Worm (Caenorhabditis elegans) whole organism, L2 larva: ENCODE measurements around the gene Y45G5AM.4.

Source experiments
- C34F6.9 ChIP-seq: fragments of 150-350 bp; optimal IDR thresholded peaks from 2 replicates; lab custom pipeline; 2014; ENCODE audit warnings: missing biosample characterization, missing genetic modification characterization
- F13H6.1 ChIP-seq: sonication (generic microtip); optimal IDR thresholded peaks from 2 replicates; lab custom pipeline; 2016; ENCODE audit warnings: missing genetic modification characterization, missing compliant biosample characterization
- Y55F3AM.14 ChIP-seq: fragments of 200-800 bp; sonication (Bioruptor generic); optimal IDR thresholded peaks from 2 replicates; lab custom pipeline; 2018; ENCODE audit warnings: mild to moderate bottlenecking, missing genetic modification characterization, missing compliant biosample characterization
- ZK546.5 ChIP-seq: sonication (generic microtip); optimal IDR thresholded peaks from 2 replicates; lab custom pipeline; 2017; ENCODE audit warnings: missing biosample characterization, missing genetic modification characterization
- alr-1 ChIP-seq: fragments of 150-350 bp; optimal IDR thresholded peaks from 2 replicates; lab custom pipeline; 2014; ENCODE audit warnings: missing biosample characterization, missing genetic modification characterization
- aly-2 ChIP-seq: fragments of 150-350 bp; optimal IDR thresholded peaks from 2 replicates; lab custom pipeline; 2014; ENCODE audit warnings: missing biosample characterization, missing genetic modification characterization
- blmp-1 ChIP-seq: sonication (generic microtip); optimal IDR thresholded peaks from 2 replicates; lab custom pipeline; 2017; ENCODE audit warnings: missing genetic modification characterization, mild to moderate bottlenecking, missing compliant biosample characterization, antibody characterized with exemption, moderate library complexity; ENCODE audit not compliant: insufficient read depth
- ceh-82 ChIP-seq: fragments of 150-350 bp; optimal IDR thresholded peaks from 2 replicates; lab custom pipeline; 2014; ENCODE audit warnings: missing biosample characterization, missing genetic modification characterization
- crh-2 ChIP-seq: sonication (generic microtip); optimal IDR thresholded peaks from 2 replicates; lab custom pipeline; 2017; ENCODE audit warnings: missing biosample characterization, missing genetic modification characterization
- egl-27 ChIP-seq: sonication (generic microtip); optimal IDR thresholded peaks from 3 replicates; lab custom pipeline; 2017; ENCODE audit warnings: missing biosample characterization, missing genetic modification reagents, missing genetic modification characterization
- elt-3 ChIP-seq: sonication (generic microtip); optimal IDR thresholded peaks from 2 replicates; lab custom pipeline; 2017; ENCODE audit warnings: missing biosample characterization, missing genetic modification characterization
- fos-1 ChIP-seq: fragments of 150-350 bp; optimal IDR thresholded peaks from 2 replicates; lab custom pipeline; 2014; ENCODE audit warnings: missing biosample characterization, missing genetic modification characterization
- gmeb-1 ChIP-seq: fragments of 150-350 bp; optimal IDR thresholded peaks from 2 replicates; lab custom pipeline; 2014; ENCODE audit warnings: missing biosample characterization, missing genetic modification characterization
- lin-11 ChIP-seq: fragments of 150-350 bp; sonication (generic microtip); optimal IDR thresholded peaks from 2 replicates; lab custom pipeline; 2014; ENCODE audit warnings: missing biosample characterization, missing genetic modification characterization, inconsistent platforms, mixed read lengths
- lin-13 ChIP-seq: fragments of 150-350 bp; optimal IDR thresholded peaks from 2 replicates; lab custom pipeline; 2014; ENCODE audit warnings: missing biosample characterization, missing genetic modification reagents, missing genetic modification characterization
- lsy-2 ChIP-seq, 2 experiments: fragments of 150-350 bp in 1 of 2; sonication (generic microtip) in 1 of 2; optimal IDR thresholded peaks; 2 replicates each; lab custom pipeline; 2014 to 2017; ENCODE audit warnings: missing biosample characterization in 2 of 2, missing genetic modification characterization in 2 of 2
- mab-5 ChIP-seq: fragments of 150-350 bp; optimal IDR thresholded peaks from 2 replicates; lab custom pipeline; 2014; ENCODE audit warnings: missing biosample characterization, missing genetic modification characterization
- mbf-1 ChIP-seq: sonication (generic microtip); optimal IDR thresholded peaks from 2 replicates; lab custom pipeline; 2017; ENCODE audit warnings: missing biosample characterization, missing genetic modification characterization
- mdl-1 ChIP-seq, 2 experiments: fragments of 150-350 bp in 1 of 2; sonication (generic microtip) in 1 of 2; optimal IDR thresholded peaks; 2 replicates each; lab custom pipeline; 2017; ENCODE audit warnings: missing biosample characterization in 2 of 2, missing genetic modification characterization in 2 of 2
- nhr-10 ChIP-seq: sonication (generic microtip); optimal IDR thresholded peaks from 2 replicates; lab custom pipeline; 2017; ENCODE audit warnings: missing biosample characterization, missing genetic modification characterization
- nhr-129 ChIP-seq: fragments of 150-350 bp; optimal IDR thresholded peaks from 2 replicates; lab custom pipeline; 2014; ENCODE audit warnings: missing biosample characterization, missing genetic modification characterization
- nhr-21 ChIP-seq: fragments of 150-350 bp; optimal IDR thresholded peaks from 2 replicates; lab custom pipeline; 2014; ENCODE audit warnings: missing biosample characterization, missing genetic modification characterization
- nhr-23 ChIP-seq: fragments of 150-350 bp; optimal IDR thresholded peaks from 2 replicates; lab custom pipeline; 2014; ENCODE audit warnings: missing biosample characterization, missing genetic modification reagents, missing genetic modification characterization
- nhr-25 ChIP-seq: fragments of 150-350 bp; sonication (generic microtip); optimal IDR thresholded peaks from 3 replicates; lab custom pipeline; 2014; ENCODE audit warnings: missing biosample characterization, missing genetic modification characterization
- nhr-6 ChIP-seq: fragments of 150-350 bp; optimal IDR thresholded peaks from 2 replicates; lab custom pipeline; 2014; ENCODE audit warnings: missing biosample characterization, missing genetic modification characterization
- nhr-77 ChIP-seq: fragments of 150-350 bp; optimal IDR thresholded peaks from 2 replicates; lab custom pipeline; 2014; ENCODE audit warnings: missing biosample characterization, missing genetic modification characterization
- peb-1 ChIP-seq: fragments of 150-350 bp; optimal IDR thresholded peaks from 2 replicates; lab custom pipeline; 2014; ENCODE audit warnings: missing biosample characterization, missing genetic modification characterization
- sem-4 ChIP-seq: fragments of 150-350 bp; optimal IDR thresholded peaks from 2 replicates; lab custom pipeline; 2014; ENCODE audit warnings: missing biosample characterization, missing genetic modification reagents, missing genetic modification characterization
- skn-1 ChIP-seq: sonication (generic microtip); optimal IDR thresholded peaks from 2 replicates; lab custom pipeline; 2017; ENCODE audit warnings: missing biosample characterization, missing genetic modification characterization
- sma-3 ChIP-seq: sonication (generic microtip); optimal IDR thresholded peaks from 2 replicates; lab custom pipeline; 2016; ENCODE audit warnings: missing genetic modification reagents, missing genetic modification characterization, missing compliant biosample characterization
- sma-9 ChIP-seq, 2 experiments: fragments of 150-350 bp in 1 of 2; sonication (generic microtip) in 1 of 2; optimal IDR thresholded peaks; 2 replicates each; lab custom pipeline; 2014 to 2016; ENCODE audit warnings: missing genetic modification characterization in 2 of 2, mild to moderate bottlenecking in 1 of 2, missing biosample characterization in 1 of 2, missing compliant biosample characterization in 1 of 2, missing genetic modification reagents in 1 of 2, moderate library complexity in 1 of 2
- unc-55 ChIP-seq: fragments of 150-350 bp; sonication (generic microtip); optimal IDR thresholded peaks from 3 replicates; lab custom pipeline; 2014; ENCODE audit warnings: missing biosample characterization, missing genetic modification reagents, missing genetic modification characterization
- zag-1 ChIP-seq: fragments of 150-350 bp; optimal IDR thresholded peaks from 2 replicates; lab custom pipeline; 2014; ENCODE audit warnings: missing biosample characterization, missing genetic modification characterization
- ztf-11 ChIP-seq: sonication (generic microtip); optimal IDR thresholded peaks from 2 replicates; lab custom pipeline; 2017; ENCODE audit warnings: missing biosample characterization, missing genetic modification characterization
- ztf-4 ChIP-seq: fragments of 150-350 bp; optimal IDR thresholded peaks from 2 replicates; lab custom pipeline; 2014; ENCODE audit warnings: missing biosample characterization, missing genetic modification characterization

Y45G5AM.4 gene

ce11 chrV:4122415-4122814 is 40.6 kb upstream of the Y45G5AM.4 start, which contains the start of gene phat-5:
TSS of gene phat-5 (minus strand) at chrV:4122515.
- TF ChIP-seq elt-3 (tag; lab: Kevin White, UChicago) (no peak), peb-1 (tag; lab: Kevin White, UChicago) (no peak), skn-1 (tag; lab: Kevin White, UChicago) (no peak), sma-9 (GFP tag; optimal IDR thresholded peaks at IDR 0.05; lab: Kevin White, UChicago) (no peak), sma-9 (tag; optimal IDR thresholded peaks at IDR 0.05; lab: Kevin White, UChicago) (no peak), ceh-82 (tag; lab: Kevin White, UChicago) (no peak), unc-55 (GFP tag; lab: Kevin White, UChicago) (no peak), nhr-10 (no peak)

- TF ChIP-seq unc-55 (GFP tag; lab: Kevin White, UChicago) (no peak), skn-1 (tag; lab: Kevin White, UChicago) (no peak), mbf-1 (no peak), ztf-4 (tag; lab: Kevin White, UChicago) (no peak), nhr-23 (tag; lab: Kevin White, UChicago) (no peak), sma-3 (GFP tag; lab: Kevin White, UChicago) (no peak), nhr-25 (tag; lab: Kevin White, UChicago) (no peak), mab-5 (no peak), lsy-2 (tag; optimal IDR thresholded peaks at IDR 0.05; lab: Kevin White, UChicago) (no peak), ZK546.5 (tag; lab: Kevin White, UChicago) (no peak)
- TF ChIP-seq, all 48 proteins: peak for 0
These were observed 37.4 kb upstream of the Y45G5AM.4 start, which contains the start of gene T05B4.12 for ce11 chrV:4125552-4126084. TSS of gene T05B4.12 (minus strand) at chrV:4126034.

- TF ChIP-seq aly-2 (no peak), fos-1 (no peak), sem-4 (no peak), crh-2 (tag; lab: Kevin White, UChicago) (no peak), nhr-23 (tag; lab: Kevin White, UChicago) (no peak), blmp-1 (tag; lab: Kevin White, UChicago) (no peak), Y55F3AM.14 (no peak), ztf-4 (tag; lab: Kevin White, UChicago) (no peak), gmeb-1 (tag; lab: Kevin White, UChicago) (no peak), lsy-2 (tag; optimal IDR thresholded peaks at IDR 0.05; lab: Kevin White, UChicago) (no peak), sma-9 (GFP tag; optimal IDR thresholded peaks at IDR 0.05; lab: Kevin White, UChicago) (no peak), sma-9 (tag; optimal IDR thresholded peaks at IDR 0.05; lab: Kevin White, UChicago) (no peak), lin-11 (no peak)
These were observed 35.6 kb upstream of the Y45G5AM.4 start, which contains the start of gene T05B4.13 for ce11 chrV:4127435-4127834. TSS of gene T05B4.13 (minus strand) at chrV:4127535.

ce11 chrV:4129604-4130003 is 33.4 kb upstream of the Y45G5AM.4 start, which contains the start of gene phat-4:
TSS of gene phat-4 (plus strand) at chrV:4129904.
- TF ChIP-seq zag-1 (tag; lab: Kevin White, UChicago) (no peak), ztf-11 (tag; lab: Kevin White, UChicago) (no peak), peb-1 (tag; lab: Kevin White, UChicago) (no peak)

ce11 chrV:4131471-4131939 is 31.5 kb upstream of the Y45G5AM.4 start, which contains the start of gene nhr-57:
TSS of gene nhr-57 (plus strand) at chrV:4131889.
- TF ChIP-seq sem-4 (peak; percentile 61), sma-9 (GFP tag; optimal IDR thresholded peaks at IDR 0.05; lab: Kevin White, UChicago) (peak; percentile 93), sma-9 (tag; optimal IDR thresholded peaks at IDR 0.05; lab: Kevin White, UChicago) (no peak), nhr-25 (tag; lab: Kevin White, UChicago) (peak; percentile 86), nhr-21 (tag; lab: Kevin White, UChicago) (peak; percentile 87), skn-1 (tag; lab: Kevin White, UChicago) (peak; percentile 72), elt-3 (tag; lab: Kevin White, UChicago) (no peak), crh-2 (tag; lab: Kevin White, UChicago) (peak; percentile 51), nhr-129 (tag; lab: Kevin White, UChicago) (peak; percentile 96), nhr-23 (tag; lab: Kevin White, UChicago) (no peak), zag-1 (tag; lab: Kevin White, UChicago) (no peak), unc-55 (GFP tag; lab: Kevin White, UChicago) (peak; percentile 19), mdl-1 (tag; optimal IDR thresholded peaks at IDR 0.05; lab: Kevin White, UChicago) (peak in 1 of 2 experiments; percentile 40), nhr-6 (peak; percentile 67), blmp-1 (tag; lab: Kevin White, UChicago) (peak; percentile 72), aly-2 (no peak), gmeb-1 (tag; lab: Kevin White, UChicago) (peak; percentile 62), sma-3 (GFP tag; lab: Kevin White, UChicago) (peak; percentile 89), alr-1 (tag; lab: Kevin White, UChicago) (no peak), lin-11 (no peak), Y55F3AM.14 (peak; percentile 86), lin-13 (GFP tag; lab: Kevin White, UChicago) (peak; percentile 31), F13H6.1 (peak; percentile 82), nhr-77 (tag; lab: Kevin White, UChicago) (no peak), fos-1 (peak; percentile 73), egl-27 (tag; lab: Kevin White, UChicago) (peak; percentile 60), C34F6.9 (peak; percentile 51)
